Worm (Caenorhabditis elegans): ENCODE data around the gene T01B7.5.

ce11 chrII:8765131-8765530 lies 48.5 kb downstream of the T01B7.5 start:
- TF ChIP-seq snpc-4 (tag; optimal IDR thresholded peaks at IDR 0.05), result no peak
- peak; percentile 42 for TF ChIP-seq blmp-1 (tag; optimal IDR thresholded peaks at IDR 0.05; ENCODE audit: insufficient read depth)
